Worm (Caenorhabditis elegans) whole organism, L4/young adult: ENCODE results near the gene C54D10.13.

Source experiments
- W03F9.2 ChIP-seq: fragments of 150-350 bp; optimal IDR thresholded peaks from 2 replicates; lab custom pipeline; 2014; ENCODE audit warnings: missing biosample characterization, missing genetic modification characterization
- him-1 ChIP-seq: sonication (generic microtip); optimal IDR thresholded peaks from 2 replicates; lab custom pipeline; 2016; ENCODE audit warnings: missing genotype, missing genetic modification reagents, missing genetic modification characterization, missing compliant biosample characterization

DNA sequence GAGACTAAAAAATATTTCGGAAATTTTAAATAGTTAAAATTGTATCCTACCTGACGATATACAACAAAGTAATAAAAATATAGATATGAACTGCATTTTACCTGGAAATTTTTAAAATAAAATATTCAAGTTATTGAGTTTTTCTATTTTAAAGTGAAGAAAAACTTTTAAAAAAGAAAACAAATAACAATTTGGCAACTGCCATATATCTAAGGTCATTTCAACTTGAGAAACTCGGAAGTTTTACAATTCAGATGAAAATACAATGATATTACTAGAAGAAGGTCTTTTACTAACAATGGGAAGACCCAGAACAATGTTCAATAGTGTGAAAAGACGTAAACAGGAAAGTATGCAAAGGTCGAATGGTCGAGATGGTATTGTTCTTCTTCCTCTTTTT lies 17.8 kb upstream of the C54D10.13 start, which contains the start of gene C54D10.10:
- TF ChIP-seq him-1 (tag; lab: Kevin White, UChicago) (no peak), W03F9.2 (tag; lab: Kevin White, UChicago) (no peak)
